Worm (Caenorhabditis elegans) whole organism, young adult: ENCODE results near the gene hrpa-1.

ENCODE experiments used
- B0035.1 ChIP-seq: sonication (generic microtip); optimal IDR thresholded peaks from 2 replicates; lab custom pipeline; 2016; ENCODE audit warnings: missing genetic modification characterization, mild to moderate bottlenecking, missing compliant biosample characterization, missing genotype, missing genetic modification reagents
- C06A6.2 ChIP-seq: fragments of 200-800 bp; sonication (Bioruptor generic); conservative IDR thresholded peaks from 2 replicates; pipeline ENCODE4 v1.3.6; 2022; ENCODE audit warnings: missing genetic modification characterization, missing compliant biosample characterization
- C17E4.6 ChIP-seq: fragments of 200-800 bp; sonication (Bioruptor generic); IDR thresholded peaks from 2 replicates; pipeline ENCODE4 v1.3.6; 2022; ENCODE audit warnings: missing genetic modification reagents, missing genetic modification characterization, missing compliant biosample characterization
- F39B2.1 ChIP-seq: fragments of 200-800 bp; sonication (Bioruptor generic); IDR thresholded peaks from 2 replicates; pipeline ENCODE4 v1.3.6; 2022; ENCODE audit warnings: missing genetic modification reagents, missing genetic modification characterization, missing compliant biosample characterization
- F57C9.4 ChIP-seq: sonication (generic microtip); optimal IDR thresholded peaks from 2 replicates; lab custom pipeline; 2017; ENCODE audit warnings: mild to moderate bottlenecking, missing genetic modification characterization, missing compliant biosample characterization
- K11D2.4 ChIP-seq: fragments of 200-800 bp; sonication (Bioruptor generic); IDR thresholded peaks from 2 replicates; pipeline ENCODE4 v1.3.6; 2022; ENCODE audit warnings: missing genetic modification reagents, missing genetic modification characterization, missing compliant biosample characterization
- T07F8.4 ChIP-seq: sonication (generic microtip); optimal IDR thresholded peaks from 2 replicates; lab custom pipeline; 2016; ENCODE audit warnings: mild to moderate bottlenecking, missing genetic modification characterization, moderate library complexity, missing compliant biosample characterization
- T26A5.8 ChIP-seq: sonication (generic microtip); optimal IDR thresholded peaks from 2 replicates; lab custom pipeline; 2016; ENCODE audit warnings: missing genetic modification characterization, missing compliant biosample characterization
- Y53F4B.3 ChIP-seq: fragments of 200-800 bp; sonication (Bioruptor generic); IDR thresholded peaks from 2 replicates; pipeline ENCODE4 v1.3.6; 2022; ENCODE audit warnings: missing genetic modification reagents, missing genetic modification characterization, missing compliant biosample characterization
- akir-1 ChIP-seq: fragments of 200-800 bp; sonication (Bioruptor generic); optimal IDR thresholded peaks from 2 replicates; lab custom pipeline; 2018; ENCODE audit warnings: mild to moderate bottlenecking, missing genetic modification characterization, moderate library complexity, missing compliant biosample characterization
- attf-3 ChIP-seq: fragments of 200-800 bp; sonication (Bioruptor generic); conservative IDR thresholded peaks from 2 replicates; pipeline ENCODE4 v1.3.6; 2022; ENCODE audit warnings: missing genetic modification reagents, missing genetic modification characterization, missing compliant biosample characterization
- attf-6 ChIP-seq: fragments of 200-800 bp; sonication (Bioruptor generic); IDR thresholded peaks from 2 replicates; pipeline ENCODE4 v1.3.6; 2022; ENCODE audit warnings: missing genetic modification reagents, missing genetic modification characterization, missing compliant biosample characterization
- cebp-1 ChIP-seq, 2 experiments: fragments of 200-800 bp in 1 of 2; sonication (Bioruptor generic) in 1 of 2; sonication (generic microtip) in 1 of 2; IDR thresholded peaks in 1 of 2; optimal IDR thresholded peaks in 1 of 2; 2 replicates each; pipeline versions ENCODE4 v1.3.6 to Lab custom; 2017 to 2022; ENCODE audit warnings: missing compliant biosample characterization in 2 of 2, missing genetic modification characterization in 2 of 2, mild to moderate bottlenecking in 1 of 2, missing genetic modification reagents in 1 of 2, moderate library complexity in 1 of 2
- ceh-79 ChIP-seq: sonication (generic microtip); optimal IDR thresholded peaks from 2 replicates; lab custom pipeline; 2017; ENCODE audit warnings: mild to moderate bottlenecking, missing genetic modification characterization, missing compliant biosample characterization
- dpff-1 ChIP-seq: sonication (generic microtip); optimal IDR thresholded peaks from 2 replicates; lab custom pipeline; 2017; ENCODE audit warnings: mild to moderate bottlenecking, missing genetic modification characterization, missing compliant biosample characterization
- efl-1 ChIP-seq: fragments of 150-350 bp; optimal IDR thresholded peaks from 2 replicates; lab custom pipeline; 2014; ENCODE audit warnings: missing biosample characterization, missing genetic modification reagents, missing genetic modification characterization
- egl-18 ChIP-seq: fragments of 200-800 bp; sonication (Bioruptor generic); IDR thresholded peaks from 2 replicates; pipeline ENCODE4 v1.3.6; 2022; ENCODE audit warnings: missing genetic modification reagents, missing genetic modification characterization, missing compliant biosample characterization
- egrh-3 ChIP-seq: fragments of 200-800 bp; sonication (Bioruptor generic); IDR thresholded peaks from 2 replicates; pipeline ENCODE4 v1.3.6; 2022; ENCODE audit warnings: missing genetic modification reagents, missing genetic modification characterization, missing compliant biosample characterization
- ets-4 ChIP-seq: fragments of 200-800 bp; sonication (Bioruptor generic); optimal IDR thresholded peaks from 2 replicates; lab custom pipeline; 2018; ENCODE audit warnings: mild to moderate bottlenecking, missing genetic modification characterization, missing compliant biosample characterization
- him-1 ChIP-seq: sonication (generic microtip); optimal IDR thresholded peaks from 2 replicates; lab custom pipeline; 2016; ENCODE audit warnings: missing genotype, missing genetic modification reagents, missing genetic modification characterization, missing compliant biosample characterization
- hlh-12 ChIP-seq: sonication (generic microtip); optimal IDR thresholded peaks from 2 replicates; lab custom pipeline; 2016; ENCODE audit warnings: missing genetic modification characterization, missing compliant biosample characterization
- hmg-1.2 ChIP-seq: fragments of 200-800 bp; sonication (Bioruptor generic); IDR thresholded peaks from 2 replicates; pipeline ENCODE4 v1.3.6; 2022; ENCODE audit warnings: missing genetic modification reagents, missing genetic modification characterization, missing compliant biosample characterization
- let-526 ChIP-seq: fragments of 200-800 bp; sonication (Bioruptor generic); IDR thresholded peaks from 2 replicates; pipeline ENCODE4 v1.3.6; 2022; ENCODE audit warnings: missing genetic modification reagents, missing genetic modification characterization, missing compliant biosample characterization
- let-607 ChIP-seq, 2 experiments: fragments of 200-800 bp in 1 of 2; sonication (Bioruptor generic) in 1 of 2; sonication (generic microtip) in 1 of 2; optimal IDR thresholded peaks; 2 replicates each; lab custom pipeline; 2016 to 2018; ENCODE audit warnings: mild to moderate bottlenecking in 2 of 2, missing compliant biosample characterization in 2 of 2, missing genetic modification characterization in 2 of 2, moderate library complexity in 2 of 2, missing genotype in 1 of 2
- lin-26 ChIP-seq: fragments of 200-800 bp; sonication (Bioruptor generic); IDR thresholded peaks from 2 replicates; pipeline ENCODE4 v1.3.6; 2022; ENCODE audit warnings: missing genetic modification reagents, missing genetic modification characterization, missing compliant biosample characterization
- lin-54 ChIP-seq: fragments of 200-800 bp; sonication (Bioruptor generic); optimal IDR thresholded peaks from 2 replicates; lab custom pipeline; 2018; ENCODE audit warnings: mild to moderate bottlenecking, missing genetic modification characterization, missing compliant biosample characterization
- lir-1 ChIP-seq: fragments of 200-800 bp; sonication (Bioruptor generic); conservative IDR thresholded peaks from 2 replicates; pipeline ENCODE4 v1.3.6; 2022; ENCODE audit warnings: missing genetic modification reagents, missing genetic modification characterization, missing compliant biosample characterization
- madf-6 ChIP-seq: fragments of 200-800 bp; sonication (Bioruptor generic); IDR thresholded peaks from 2 replicates; pipeline ENCODE4 v1.3.6; 2022; ENCODE audit warnings: missing genetic modification reagents, missing genetic modification characterization, missing compliant biosample characterization
- madf-8 ChIP-seq: fragments of 200-800 bp; sonication (Bioruptor generic); conservative IDR thresholded peaks from 2 replicates; pipeline ENCODE4 v1.3.6; 2022; ENCODE audit warnings: missing genetic modification reagents, missing genetic modification characterization, missing compliant biosample characterization
- mel-28 ChIP-seq: sonication (generic microtip); optimal IDR thresholded peaks from 2 replicates; lab custom pipeline; 2016; ENCODE audit warnings: borderline replicate concordance, mild to moderate bottlenecking, missing genetic modification characterization, missing compliant biosample characterization
- nfyb-1 ChIP-seq: fragments of 200-800 bp; sonication (Bioruptor generic); IDR thresholded peaks from 2 replicates; pipeline ENCODE4 v1.3.6; 2022; ENCODE audit warnings: missing genetic modification reagents, missing genetic modification characterization, missing compliant biosample characterization
- nhr-179 ChIP-seq: sonication (generic microtip); optimal IDR thresholded peaks from 2 replicates; lab custom pipeline; 2016; ENCODE audit warnings: mild to moderate bottlenecking, missing genetic modification characterization, missing compliant biosample characterization
- nhr-27 ChIP-seq: fragments of 200-800 bp; sonication (Bioruptor generic); optimal IDR thresholded peaks from 2 replicates; lab custom pipeline; 2018; ENCODE audit warnings: mild to moderate bottlenecking, missing genetic modification characterization, moderate library complexity, missing compliant biosample characterization
- nhr-80 ChIP-seq: sonication (generic microtip); optimal IDR thresholded peaks from 2 replicates; lab custom pipeline; 2016; ENCODE audit warnings: missing genetic modification characterization, missing compliant biosample characterization
- pbrm-1 ChIP-seq: fragments of 200-800 bp; sonication (Bioruptor generic); IDR thresholded peaks from 2 replicates; pipeline ENCODE4 v1.3.6; 2022; ENCODE audit warnings: missing genetic modification reagents, missing genetic modification characterization, missing compliant biosample characterization
- pha-4 ChIP-seq: fragments of 150-350 bp; sonication (generic microtip); optimal IDR thresholded peaks from 2 replicates; lab custom pipeline; 2014; ENCODE audit warnings: missing biosample characterization, missing genetic modification reagents, missing genetic modification characterization
- rec-8 ChIP-seq, 2 experiments: sonication (generic microtip); optimal IDR thresholded peaks; 2 replicates each; lab custom pipeline; 2016; ENCODE audit warnings: mild to moderate bottlenecking in 2 of 2, missing genetic modification characterization in 2 of 2, missing genetic modification reagents in 2 of 2, missing genotype in 2 of 2, missing biosample characterization in 1 of 2, missing compliant biosample characterization in 1 of 2, moderate library complexity in 1 of 2
- sea-2 ChIP-seq: fragments of 200-800 bp; sonication (Bioruptor generic); IDR thresholded peaks from 2 replicates; pipeline ENCODE4 v1.3.6; 2022; ENCODE audit warnings: missing genetic modification characterization, missing compliant biosample characterization
- unc-130 ChIP-seq: sonication (generic microtip); optimal IDR thresholded peaks from 2 replicates; lab custom pipeline; 2016; ENCODE audit warnings: missing genetic modification reagents, missing genetic modification characterization, missing compliant biosample characterization
- zfh-2 ChIP-seq: fragments of 200-800 bp; sonication (Bioruptor generic); conservative IDR thresholded peaks from 2 replicates; pipeline ENCODE4 v1.3.6; 2022; ENCODE audit warnings: missing genetic modification reagents, missing genetic modification characterization, missing compliant biosample characterization
- ztf-18 ChIP-seq: sonication (generic microtip); optimal IDR thresholded peaks from 2 replicates; lab custom pipeline; 2016; ENCODE audit warnings: missing genotype, mild to moderate bottlenecking, missing genetic modification characterization, missing compliant biosample characterization
- ztf-25 ChIP-seq: fragments of 200-800 bp; sonication (Bioruptor generic); IDR thresholded peaks from 2 replicates; pipeline ENCODE4 v1.3.6; 2022; ENCODE audit warnings: missing genetic modification reagents, missing genetic modification characterization, missing compliant biosample characterization
- ztf-6 ChIP-seq: fragments of 200-800 bp; sonication (Bioruptor generic); IDR thresholded peaks from 2 replicates; pipeline ENCODE4 v1.3.6; 2022; ENCODE audit warnings: missing genetic modification reagents, missing genetic modification characterization, missing compliant biosample characterization

hrpa-1 gene

ce11 chrIV:3299229-3299628 lies 39.4 kb downstream of the hrpa-1 start (continued):
- TF ChIP-seq zfh-2 (peak; percentile 89), cebp-1 (GFP tag; IDR thresholded peaks at IDR 0.05; lab: Robert Waterston, UW) (no peak), cebp-1 (tag; optimal IDR thresholded peaks at IDR 0.05; lab: Kevin White, UChicago) (no peak), nhr-80 (tag; lab: Kevin White, UChicago) (no peak)

ce11 chrIV:3298300-3298699 lies 40.4 kb downstream of the hrpa-1 start, which contains the start of gene W08E12.6:
W08E12.6 (plus strand) TSS chrIV:3298600.
- TF ChIP-seq ztf-18 (tag; lab: Kevin White, UChicago), result no peak
- no peak for TF ChIP-seq let-526 (GFP tag; lab: Robert Waterston, UW)
- no peak for TF ChIP-seq unc-130 (GFP tag; lab: Kevin White, UChicago)
- TF ChIP-seq ztf-25, result no peak
- TF ChIP-seq ceh-79, result no peak
- TF ChIP-seq F57C9.4 (tag; lab: Kevin White, UChicago), result no peak
- no peak for TF ChIP-seq him-1 (tag; lab: Kevin White, UChicago)
- TF ChIP-seq egl-18 (GFP tag; lab: Robert Waterston, UW), result no peak
- TF ChIP-seq T26A5.8 (tag; lab: Kevin White, UChicago), result no peak
- no peak for TF ChIP-seq K11D2.4 (GFP tag; lab: Robert Waterston, UW)
- TF ChIP-seq C06A6.2 (GFP tag; lab: Robert Waterston, UW), result no peak
- no peak for TF ChIP-seq egrh-3
- no peak for TF ChIP-seq madf-6 (GFP tag; lab: Robert Waterston, UW)
- TF ChIP-seq dpff-1 (tag; lab: Kevin White, UChicago), result no peak
- no peak for TF ChIP-seq nhr-27 (tag; lab: Kevin White, UChicago)
- TF ChIP-seq attf-3 (GFP tag; lab: Robert Waterston, UW), result no peak
- TF ChIP-seq rec-8 (tag; optimal IDR thresholded peaks at IDR 0.05; lab: Kevin White, UChicago), result no peak
- TF ChIP-seq mel-28 (tag; lab: Kevin White, UChicago), result no peak
- TF ChIP-seq nfyb-1 (GFP tag; lab: Robert Waterston, UW), result no peak
- TF ChIP-seq, all 124 proteins: peak for 0

ce11 chrIV:3296578-3297549 lies 41.8 kb downstream of the hrpa-1 start:
- TF ChIP-seq let-607 (tag; optimal IDR thresholded peaks at IDR 0.05; lab: Kevin White, UChicago), result no peak
- no peak for TF ChIP-seq lir-1 (GFP tag; lab: Robert Waterston, UW)
- TF ChIP-seq madf-8 (GFP tag; lab: Robert Waterston, UW), result no peak; the same call in 1 of the 2 replicates
- TF ChIP-seq lin-26 (GFP tag; lab: Robert Waterston, UW), result peak; percentile 59; the same call in 1 of the 2 replicates
- peak; percentile 22; the same call in 1 of the 2 replicates for TF ChIP-seq F39B2.1 (GFP tag; lab: Robert Waterston, UW)
- TF ChIP-seq sea-2 (GFP tag; lab: Robert Waterston, UW), result no peak
- TF ChIP-seq mel-28 (tag; lab: Kevin White, UChicago), result no peak
- 0 out of 2 replicates have a peak, but pooled peaks have one; percentile 52 for TF ChIP-seq attf-6 (GFP tag; lab: Robert Waterston, UW)
- no peak for TF ChIP-seq rec-8 (tag; optimal IDR thresholded peaks at IDR 0.05; lab: Kevin White, UChicago)
- TF ChIP-seq unc-130 (GFP tag; lab: Kevin White, UChicago), result peak; percentile 11
- no peak for TF ChIP-seq akir-1
- peak; percentile 55 for TF ChIP-seq lin-54 (GFP tag; lab: Kevin White, UChicago)
- no peak for TF ChIP-seq nhr-179 (tag; lab: Kevin White, UChicago)
- no peak for TF ChIP-seq T07F8.4
- no peak for TF ChIP-seq Y53F4B.3 (GFP tag; lab: Robert Waterston, UW)
- TF ChIP-seq pha-4 (tag; lab: Kevin White, UChicago), result no peak
- TF ChIP-seq B0035.1 (tag; lab: Kevin White, UChicago), result peak; percentile 2
- TF ChIP-seq hmg-1.2 (GFP tag; lab: Robert Waterston, UW), result no peak; the same call in 1 of the 2 replicates
- TF ChIP-seq nhr-27 (tag; lab: Kevin White, UChicago), result peak; percentile 69
- no peak for TF ChIP-seq ztf-6 (GFP tag; lab: Robert Waterston, UW)
- TF ChIP-seq pbrm-1 (GFP tag; lab: Robert Waterston, UW), result no peak
- TF ChIP-seq efl-1 (GFP tag; lab: Kevin White, UChicago), result no peak
- TF ChIP-seq ets-4 (GFP tag; lab: Kevin White, UChicago), result no peak
- no peak for TF ChIP-seq C17E4.6 (GFP tag; lab: Robert Waterston, UW)
- TF ChIP-seq hlh-12 (tag; lab: Kevin White, UChicago), result no peak
